Fruit fly (Drosophila melanogaster) whole organism, embryonic: ENCODE data around the gene Hat1.

ENCODE experiments used
- Atf-2 ChIP-seq: fragments of 200-800 bp; sonication (Bioruptor generic); optimal IDR thresholded peaks from 2 replicates; lab custom pipeline; 2016; ENCODE audit warnings: missing biosample characterization, missing genetic modification characterization
- CG11560 ChIP-seq: fragments of 200-800 bp; sonication (Bioruptor generic); IDR thresholded peaks from 3 replicates; pipeline ENCODE4 v1.3.6; 2022; ENCODE audit warnings: missing biosample characterization, missing genetic modification characterization
- CG12071 ChIP-seq: fragments of 200-800 bp; sonication (Bioruptor generic); optimal IDR thresholded peaks from 3 replicates; lab custom pipeline; 2018; ENCODE audit warnings: missing biosample characterization, mild to moderate bottlenecking, missing genetic modification characterization
- CG1233 ChIP-seq: fragments of 200-800 bp; sonication (Bioruptor generic); optimal IDR thresholded peaks from 4 replicates; lab custom pipeline; 2018; ENCODE audit warnings: missing biosample characterization, mild to moderate bottlenecking, missing genetic modification characterization
- CG17361 ChIP-seq: fragments of 200-800 bp; sonication (Bioruptor generic); IDR thresholded peaks from 3 replicates; pipeline ENCODE4 v1.3.6; 2022; ENCODE audit warnings: missing biosample characterization, missing genetic modification characterization
- CG18599 ChIP-seq: fragments of 200-800 bp; sonication (Bioruptor generic); optimal IDR thresholded peaks from 3 replicates; lab custom pipeline; 2017; ENCODE audit warnings: missing biosample characterization, missing genetic modification characterization, mild to moderate bottlenecking, moderate library complexity, missing genetic modification reagents
- CG2678 ChIP-seq: fragments of 200-800 bp; sonication (Bioruptor generic); optimal IDR thresholded peaks from 3 replicates; lab custom pipeline; 2019; ENCODE audit warnings: missing biosample characterization, mild to moderate bottlenecking, missing genetic modification characterization, moderate library complexity
- CG3281 ChIP-seq: fragments of 200-800 bp; sonication (Bioruptor generic); optimal IDR thresholded peaks from 3 replicates; lab custom pipeline; 2017; ENCODE audit warnings: missing biosample characterization, mild to moderate bottlenecking, missing genetic modification characterization
- CG3847 ChIP-seq: fragments of 200-800 bp; sonication (Bioruptor generic); IDR thresholded peaks from 2 replicates; pipeline ENCODE4 v1.3.6; 2022; ENCODE audit warnings: missing biosample characterization, missing genetic modification characterization
- CG3995 ChIP-seq: fragments of 200-800 bp; sonication (Bioruptor generic); optimal IDR thresholded peaks from 3 replicates; lab custom pipeline; 2016; ENCODE audit warnings: missing biosample characterization, missing genetic modification characterization
- CG4404 ChIP-seq: fragments of 200-800 bp; sonication (Bioruptor generic); IDR thresholded peaks from 2 replicates; pipeline ENCODE4 v1.3.6; 2022; ENCODE audit warnings: missing biosample characterization, missing genetic modification characterization
- CG4707 ChIP-seq: fragments of 200-800 bp; sonication (Bioruptor generic); optimal IDR thresholded peaks from 2 replicates; lab custom pipeline; 2018; ENCODE audit warnings: missing biosample characterization, mild to moderate bottlenecking, missing genetic modification characterization, moderate library complexity
- CG6791 ChIP-seq: fragments of 200-800 bp; sonication (Bioruptor generic); IDR thresholded peaks from 3 replicates; pipeline ENCODE4 v1.3.6; 2022; ENCODE audit warnings: missing biosample characterization, missing genetic modification characterization; ENCODE audit not compliant: partially characterized antibody
- CG7271 ChIP-seq: fragments of 200-800 bp; sonication (Bioruptor generic); optimal IDR thresholded peaks from 2 replicates; lab custom pipeline; 2018; ENCODE audit warnings: missing biosample characterization, mild to moderate bottlenecking, missing genetic modification characterization, moderate library complexity
- CG7372 ChIP-seq: fragments of 200-800 bp; sonication (Bioruptor generic); IDR thresholded peaks from 2 replicates; pipeline ENCODE4 v1.3.6; 2022; ENCODE audit warnings: missing biosample characterization, missing genetic modification characterization
- CG8388 ChIP-seq: fragments of 200-800 bp; sonication (Bioruptor generic); optimal IDR thresholded peaks from 2 replicates; lab custom pipeline; 2019; ENCODE audit warnings: missing biosample characterization, mild to moderate bottlenecking, missing genetic modification characterization, moderate library complexity
- Dref ChIP-seq: fragments of 200-800 bp; sonication (Bioruptor generic); IDR thresholded peaks from 2 replicates; pipeline ENCODE4 v1.3.6; 2022; ENCODE audit warnings: missing biosample characterization, missing genetic modification characterization
- E2f1 ChIP-seq: fragments of 200-800 bp; sonication (Bioruptor generic); IDR thresholded peaks from 2 replicates; pipeline ENCODE4 v1.3.6; 2022; ENCODE audit warnings: missing biosample characterization, missing genetic modification characterization
- Fer1 ChIP-seq: fragments of 200-800 bp; sonication (Bioruptor generic); optimal IDR thresholded peaks from 2 replicates; lab custom pipeline; 2017; ENCODE audit warnings: missing biosample characterization, mild to moderate bottlenecking, missing genetic modification characterization
- GATAe ChIP-seq: fragments of 200-800 bp; sonication (Bioruptor generic); conservative IDR thresholded peaks from 2 replicates; pipeline ENCODE4 v1.3.6; 2022; ENCODE audit warnings: missing biosample characterization, missing genetic modification characterization
- HLH3B ChIP-seq: fragments of 200-800 bp; sonication (Bioruptor generic); IDR thresholded peaks from 2 replicates; pipeline ENCODE4 v1.3.6; 2022; ENCODE audit warnings: missing biosample characterization, missing genetic modification characterization
- HLH54F ChIP-seq: fragments of 200-800 bp; sonication (Bioruptor generic); optimal IDR thresholded peaks from 3 replicates; lab custom pipeline; 2016; ENCODE audit warnings: missing biosample characterization, missing genetic modification characterization
- HLHmδ ChIP-seq: fragments of 200-800 bp; sonication (Bioruptor generic); optimal IDR thresholded peaks from 2 replicates; lab custom pipeline; 2018; ENCODE audit warnings: missing biosample characterization, mild to moderate bottlenecking, missing genetic modification characterization, moderate library complexity
- HmgZ ChIP-seq: fragments of 200-800 bp; sonication (Bioruptor generic); optimal IDR thresholded peaks from 2 replicates; lab custom pipeline; 2018; ENCODE audit warnings: missing biosample characterization, mild to moderate bottlenecking, missing genetic modification characterization
- Hsf ChIP-seq: fragments of 200-800 bp; sonication (Bioruptor generic); optimal IDR thresholded peaks from 3 replicates; lab custom pipeline; 2016; ENCODE audit warnings: missing biosample characterization, missing genetic modification characterization
- Nf-YB ChIP-seq: fragments of 200-800 bp; sonication (Bioruptor generic); optimal IDR thresholded peaks from 3 replicates; lab custom pipeline; 2019; ENCODE audit warnings: missing biosample characterization, mild to moderate bottlenecking, missing genetic modification characterization, moderate library complexity
- Nf-YC ChIP-seq: fragments of 200-800 bp; optimal IDR thresholded peaks from 3 replicates; lab custom pipeline; 2019; ENCODE audit warnings: missing biosample characterization, mild to moderate bottlenecking, missing genetic modification characterization, moderate library complexity
- Pdp1 ChIP-seq, 2 experiments: fragments of 200-800 bp; sonication (Bioruptor generic); optimal IDR thresholded peaks; 3 replicates each; lab custom pipeline; 2016; ENCODE audit warnings: missing biosample characterization in 2 of 2, missing genetic modification characterization in 2 of 2, mild to moderate bottlenecking in 1 of 2, moderate library complexity in 1 of 2
- Sry-δ ChIP-seq: fragments of 200-800 bp; sonication (Bioruptor generic); optimal IDR thresholded peaks from 2 replicates; lab custom pipeline; 2016; ENCODE audit warnings: missing biosample characterization, missing genetic modification characterization
- ac ChIP-seq: fragments of 200-800 bp; sonication (Bioruptor generic); optimal IDR thresholded peaks from 3 replicates; lab custom pipeline; 2017; ENCODE audit warnings: missing biosample characterization, mild to moderate bottlenecking, missing genetic modification characterization
- al ChIP-seq: fragments of 200-800 bp; sonication (Bioruptor generic); IDR thresholded peaks from 2 replicates; pipeline ENCODE4 v1.3.6; 2022; ENCODE audit warnings: missing biosample characterization, missing genetic modification characterization
- bcd ChIP-seq: fragments of 200-800 bp; sonication (Bioruptor generic); optimal IDR thresholded peaks from 2 replicates; lab custom pipeline; 2017; ENCODE audit warnings: missing biosample characterization, mild to moderate bottlenecking, missing genetic modification characterization
- bsh ChIP-seq, 2 experiments: fragments of 200-800 bp; sonication (Bioruptor generic); optimal IDR thresholded peaks; 2 replicates each; lab custom pipeline; 2017 to 2018; ENCODE audit warnings: mild to moderate bottlenecking in 2 of 2, missing biosample characterization in 2 of 2, missing genetic modification characterization in 2 of 2, moderate library complexity in 1 of 2
- eve ChIP-seq, 2 experiments: fragments of >200 bp; optimal IDR thresholded peaks; 2 replicates each; lab custom pipeline; 2017; ENCODE audit warnings: missing biosample characterization in 2 of 2, missing genetic modification characterization in 2 of 2
- exex ChIP-seq: fragments of 200-800 bp; sonication (Bioruptor generic); optimal IDR thresholded peaks from 4 replicates; lab custom pipeline; 2018; ENCODE audit warnings: missing biosample characterization, mild to moderate bottlenecking, missing genetic modification characterization, moderate library complexity
- kni ChIP-seq: fragments of 200-800 bp; sonication (Bioruptor generic); optimal IDR thresholded peaks from 3 replicates; lab custom pipeline; 2017; ENCODE audit warnings: mild to moderate bottlenecking, missing biosample characterization, missing genetic modification reagents, missing genetic modification characterization
- lbe ChIP-seq: fragments of 200-800 bp; sonication (Bioruptor generic); optimal IDR thresholded peaks from 2 replicates; lab custom pipeline; 2016; ENCODE audit warnings: missing biosample characterization, mild to moderate bottlenecking, missing genetic modification characterization
- mirr ChIP-seq: fragments of 200-800 bp; sonication (Bioruptor generic); optimal IDR thresholded peaks from 3 replicates; lab custom pipeline; 2018; ENCODE audit warnings: missing biosample characterization, mild to moderate bottlenecking, missing genetic modification characterization
- prd ChIP-seq, 3 experiments: fragments of >200 bp in 2 of 3; fragments of 200-800 bp in 1 of 3; sonication (Bioruptor generic) in 1 of 3; optimal IDR thresholded peaks in 2 of 3; IDR thresholded peaks in 1 of 3; 2 replicates in 2 of 3; 3 replicates in 1 of 3; pipeline versions ENCODE4 v1.3.6 to Lab custom; 2017 to 2022; ENCODE audit warnings: missing biosample characterization in 1 of 3, missing genetic modification characterization in 1 of 3
- row ChIP-seq: fragments of 200-800 bp; sonication (Bioruptor generic); IDR thresholded peaks from 3 replicates; pipeline ENCODE4 v1.3.6; 2022; ENCODE audit warnings: missing biosample characterization, missing genetic modification characterization
- salm ChIP-seq: fragments of 200-800 bp; sonication (Bioruptor generic); optimal IDR thresholded peaks from 2 replicates; lab custom pipeline; 2018; ENCODE audit warnings: missing biosample characterization, mild to moderate bottlenecking, missing genetic modification characterization
- seq ChIP-seq: fragments of 200-800 bp; sonication (Bioruptor generic); IDR thresholded peaks from 2 replicates; pipeline ENCODE4 v1.3.6; 2022; ENCODE audit warnings: missing biosample characterization, missing genetic modification characterization
- shn ChIP-seq: fragments of 200-800 bp; sonication (Bioruptor generic); optimal IDR thresholded peaks from 3 replicates; lab custom pipeline; 2016; ENCODE audit warnings: missing biosample characterization, missing genetic modification characterization
- sim ChIP-seq: fragments of 200-800 bp; sonication (Bioruptor generic); IDR thresholded peaks from 2 replicates; pipeline ENCODE4 v1.3.6; 2022; ENCODE audit warnings: missing biosample characterization, missing genetic modification characterization
- sqz ChIP-seq: fragments of 200-800 bp; sonication (Bioruptor generic); optimal IDR thresholded peaks from 3 replicates; lab custom pipeline; 2018; ENCODE audit warnings: missing biosample characterization, mild to moderate bottlenecking, missing genetic modification characterization
- sug ChIP-seq: fragments of 200-800 bp; optimal IDR thresholded peaks from 2 replicates; lab custom pipeline; 2019; ENCODE audit warnings: missing biosample characterization, mild to moderate bottlenecking, missing genetic modification characterization, moderate library complexity
- unpg ChIP-seq: fragments of 200-800 bp; sonication (Bioruptor generic); optimal IDR thresholded peaks from 3 replicates; lab custom pipeline; 2018; ENCODE audit warnings: missing biosample characterization, mild to moderate bottlenecking, missing genetic modification characterization, moderate library complexity
- wdn ChIP-seq: fragments of 200-800 bp; sonication (Bioruptor generic); IDR thresholded peaks from 2 replicates; pipeline ENCODE4 v1.3.6; 2022; ENCODE audit warnings: missing biosample characterization, missing genetic modification characterization

Hat1 gene

dm6 chr3R:5742278-5743196 lies 46.6 kb downstream of the Hat1 start, which contains the start of the genes Sym and Madm (continued):
- TF ChIP-seq sug (tag; lab: Kevin White, UChicago) = peak; percentile 55
- TF ChIP-seq CG7271 (tag; lab: Kevin White, UChicago) = peak; percentile 49
- TF ChIP-seq shn = peak; percentile 19
- no peak for TF ChIP-seq HLHmδ (GFP tag; lab: Kevin White, UChicago)
- TF ChIP-seq CG18599 (GFP tag; lab: Kevin White, UChicago) = peak; percentile 54
- TF ChIP-seq sqz (GFP tag; lab: Kevin White, UChicago) = no peak
- TF ChIP-seq Nf-YC (tag; lab: Kevin White, UChicago) = peak; percentile 49
- TF ChIP-seq bcd = peak; percentile 35
- TF ChIP-seq Nf-YB (GFP tag; lab: Kevin White, UChicago) = no peak
- TF ChIP-seq CG3847 (GFP tag; lab: Robert Waterston, UW) = peak; percentile 36; the same call in 1 of the 2 replicates
- TF ChIP-seq CG1233 = no peak
- TF ChIP-seq E2f1 (GFP tag; lab: Robert Waterston, UW) = no peak
- peak; percentile 45 for TF ChIP-seq al
- no peak for TF ChIP-seq Atf-2 (GFP tag; lab: Kevin White, UChicago)
- no peak for TF ChIP-seq Fer1 (GFP tag; lab: Kevin White, UChicago)
- peak; percentile 69 for TF ChIP-seq HLH54F
- TF ChIP-seq CG2678 (tag; lab: Kevin White, UChicago) = no peak
- no peak for TF ChIP-seq ac
- peak; percentile 66; the same call in 2 of the 3 replicates for TF ChIP-seq CG17361 (GFP tag; lab: Robert Waterston, UW)
- TF ChIP-seq GATAe (GFP tag; lab: Robert Waterston, UW) = no peak
- TF ChIP-seq Pdp1 (GFP tag; optimal IDR thresholded peaks at IDR 0.05; lab: Kevin White, UChicago) = peak; percentile 41 to 47
- TF ChIP-seq CG4707 (GFP tag; lab: Kevin White, UChicago) = no peak
- no peak for TF ChIP-seq CG7372
- TF ChIP-seq wdn = no peak
- TF ChIP-seq sim (GFP tag; lab: Robert Waterston, UW) = no peak
- no peak for TF ChIP-seq exex (tag; lab: Kevin White, UChicago)
- TF ChIP-seq salm (tag; lab: Kevin White, UChicago) = no peak
- no peak for TF ChIP-seq unpg (GFP tag; lab: Kevin White, UChicago)
- peak; percentile 64 for TF ChIP-seq CG6791 (GFP tag; lab: Robert Waterston, UW)
- peak; percentile 82 for TF ChIP-seq row (GFP tag; lab: Robert Waterston, UW)
- peak; percentile 24 for TF ChIP-seq CG3281 (GFP tag; lab: Kevin White, UChicago)
- peak in 1 of 2 experiments; percentile 22 for TF ChIP-seq bsh (GFP tag; optimal IDR thresholded peaks at IDR 0.05; lab: Kevin White, UChicago)
- TF ChIP-seq HmgZ = peak; percentile 58
- TF ChIP-seq mirr (GFP tag; lab: Kevin White, UChicago) = no peak
- TF ChIP-seq eve (GFP tag; optimal IDR thresholded peaks at IDR 0.05; lab: Kevin White, UChicago) = no peak
- TF ChIP-seq Dref (GFP tag; lab: Robert Waterston, UW) = peak; percentile 81
- TF ChIP-seq Sry-δ (GFP tag; lab: Kevin White, UChicago) = peak; percentile 89
- TF ChIP-seq lbe (GFP tag; lab: Kevin White, UChicago) = no peak
- no peak for TF ChIP-seq prd (optimal IDR thresholded peaks at IDR 0.05; lab: Kevin White, UChicago)
- peak; percentile 72 for TF ChIP-seq prd (GFP tag; IDR thresholded peaks at IDR 0.05; lab: Robert Waterston, UW)
- no peak for TF ChIP-seq seq
- TF ChIP-seq HLH3B (GFP tag; lab: Robert Waterston, UW) = peak; percentile 5; the same call in 1 of the 2 replicates
- no peak for TF ChIP-seq kni (GFP tag; lab: Kevin White, UChicago)
- TF ChIP-seq CG11560 = no peak
- TF ChIP-seq CG8388 (GFP tag; lab: Kevin White, UChicago) = no peak
- no peak for TF ChIP-seq CG4404
- TF ChIP-seq CG3995 = peak; percentile 61
- TF ChIP-seq CG12071 (GFP tag; lab: Kevin White, UChicago) = no peak
- TF ChIP-seq Hsf (GFP tag; lab: Kevin White, UChicago) = peak; percentile 55
